Fruit fly (Drosophila melanogaster): ENCODE data around the gene CG9988.
A peak's percentile ranks its signal among the peaks of the same experiment; 100 is the strongest.

The CG9988 gene

DNA sequence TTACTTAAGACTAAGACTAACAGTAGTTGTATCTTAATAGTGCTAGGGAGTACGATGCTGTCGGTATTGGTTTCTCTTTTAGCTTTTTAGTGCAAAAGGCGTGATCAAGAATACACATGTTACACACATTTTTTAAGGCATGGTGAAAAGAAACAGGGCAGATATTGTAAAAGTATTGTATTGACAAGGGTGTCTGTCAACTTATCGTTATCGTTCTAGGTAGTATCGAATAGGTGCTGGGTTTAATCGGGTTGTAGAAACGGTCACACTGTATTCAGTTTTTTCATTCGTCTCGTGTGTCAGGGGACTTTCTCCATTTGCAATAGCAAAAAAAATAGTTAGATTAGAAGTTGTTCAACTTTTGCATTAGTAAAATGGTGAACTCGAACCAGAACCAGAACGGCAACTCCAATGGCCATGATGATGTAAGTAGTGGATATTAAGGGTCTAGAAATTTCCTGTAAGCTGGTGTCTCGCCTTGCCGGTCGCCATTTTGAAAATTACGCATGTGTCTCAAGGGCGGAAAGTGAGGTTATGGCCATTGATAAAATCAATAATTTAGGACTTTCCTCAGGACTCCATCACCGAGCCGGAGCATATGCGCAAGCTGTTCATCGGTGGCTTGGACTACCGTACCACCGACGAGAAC, 35.9 kb upstream of the CG9988 start (continued):
- TF ChIP-seq luna (GFP tag; optimal IDR thresholded peaks at IDR 0.05) (no peak), salm (tag; optimal IDR thresholded peaks at IDR 0.05) (no peak), CG2202 (tag; optimal IDR thresholded peaks at IDR 0.05) (no peak), Tbp (GFP tag; optimal IDR thresholded peaks at IDR 0.05) (peak; percentile 58), sisA (GFP tag; IDR thresholded peaks at IDR 0.05) (no peak), onecut (GFP tag; IDR thresholded peaks at IDR 0.05) (peak; percentile 96), BEAF-32 (GFP tag; optimal IDR thresholded peaks at IDR 0.05) (peak; percentile 64), caup (GFP tag; optimal IDR thresholded peaks at IDR 0.05; ENCODE audit: severe bottlenecking) (no peak), CG16779 (GFP tag; IDR thresholded peaks at IDR 0.05) (no peak), ro (GFP tag; IDR thresholded peaks at IDR 0.05) (no peak), sens (GFP tag) (peak; percentile 77), ems (GFP tag; optimal IDR thresholded peaks at IDR 0.05) (no peak), CG8290 (GFP tag; optimal IDR thresholded peaks at IDR 0.05) (peak; percentile 28), CG8290 (tag; optimal IDR thresholded peaks at IDR 0.05) (no peak), stc (GFP tag; IDR thresholded peaks at IDR 0.05) (0 out of 2 replicates have a peak, but pooled peaks have one; percentile 23), CG11085 (GFP tag; IDR thresholded peaks at IDR 0.05) (no peak), Hmr (GFP tag; optimal IDR thresholded peaks at IDR 0.05) (peak; percentile 38), amos (GFP tag; IDR thresholded peaks at IDR 0.05; ENCODE audit: partially characterized antibody) (peak; percentile 65), CG12071 (GFP tag; optimal IDR thresholded peaks at IDR 0.05) (no peak), dpn (GFP tag; optimal IDR thresholded peaks at IDR 0.05) (no peak), Nf-YA (GFP tag; IDR thresholded peaks at IDR 0.05) (no peak), CG2120 (GFP tag; optimal IDR thresholded peaks at IDR 0.05) (no peak), CG12299 (tag; optimal IDR thresholded peaks at IDR 0.05) (peak; percentile 8), sc (optimal IDR thresholded peaks at IDR 0.05) (no peak), sc (GFP tag; optimal IDR thresholded peaks at IDR 0.05) (no peak), D (optimal IDR thresholded peaks at IDR 0.05) (peak; percentile 7), D (GFP tag; optimal IDR thresholded peaks at IDR 0.05) (no peak), p53 (GFP tag; optimal IDR thresholded peaks at IDR 0.05) (peak; percentile 12), nerfin-1 (tag; optimal IDR thresholded peaks at IDR 0.05) (peak; percentile 58), Myb (GFP tag; optimal IDR thresholded peaks at IDR 0.05) (peak; percentile 11), zen2 (GFP tag; IDR thresholded peaks at IDR 0.05; ENCODE audit: partially characterized antibody) (peak; percentile 35; the same call in 1 of the 3 replicates), Ets65A (GFP tag) (peak; percentile 46), YL-1 (GFP tag; optimal IDR thresholded peaks at IDR 0.05) (peak; percentile 98), ranshi (GFP tag; IDR thresholded peaks at IDR 0.05) (no peak), sna (GFP tag; IDR thresholded peaks at IDR 0.05; ENCODE audit: partially characterized antibody) (peak; percentile 15; the same call in 1 of the 2 replicates), CG2129 (GFP tag; IDR thresholded peaks at IDR 0.05; ENCODE audit: partially characterized antibody) (no peak), CG2116 (GFP tag; optimal IDR thresholded peaks at IDR 0.05) (peak; percentile 98), CG32772 (GFP tag; IDR thresholded peaks at IDR 0.05) (no peak), knrl (GFP tag; IDR thresholded peaks at IDR 0.05; ENCODE audit: partially characterized antibody) (peak; percentile 34; the same call in 2 of the 3 replicates), tna (GFP tag; IDR thresholded peaks at IDR 0.05; ENCODE audit: partially characterized antibody) (peak; percentile 59), nerfin-2 (GFP tag; IDR thresholded peaks at IDR 0.05; ENCODE audit: partially characterized antibody) (peak; percentile 41; the same call in 1 of the 2 replicates), CG7786 (GFP tag; optimal IDR thresholded peaks at IDR 0.05) (no peak), jumu (GFP tag; optimal IDR thresholded peaks at IDR 0.05) (no peak), MTF-1 (GFP tag; optimal IDR thresholded peaks at IDR 0.05; ENCODE audit: borderline replicate concordance) (no peak), chinmo (GFP tag; IDR thresholded peaks at IDR 0.05; ENCODE audit: partially characterized antibody) (0 out of 4 replicates have a peak, but pooled peaks have one; percentile 71), CG17568 (GFP tag; optimal IDR thresholded peaks at IDR 0.05) (peak; percentile 11), row (GFP tag; IDR thresholded peaks at IDR 0.05) (peak; percentile 18; the same call in 1 of the 3 replicates), CG34422 (GFP tag; IDR thresholded peaks at IDR 0.05) (peak; percentile 71; the same call in 2 of the 3 replicates), CG8924 (tag; optimal IDR thresholded peaks at IDR 0.05) (peak; percentile 28), pzg (GFP tag; optimal IDR thresholded peaks at IDR 0.05) (peak; percentile 88)

All from whole organism, embryonic.